Comparison of ENCODE assay signal across 2 fruit fly cellular contexts in genomic region chr3L:10767181-10768095, dm6.
TF ChIP-seq lines count a peak whose summit lies in the region.

No protein-coding gene starts in this region.

TF ChIP-seq in whole organism, embryonic, 481 proteins besides CTCF, POLR2A, EP300 and RAD21 (continued from another document and continues in another):
- no peak for TF ChIP-seq Optix (GFP tag; IDR thresholded peaks at IDR 0.05; lab: Robert Waterston, UW)
- no peak for TF ChIP-seq Awh (GFP tag; IDR thresholded peaks at IDR 0.05; lab: Robert Waterston, UW)
- TF ChIP-seq TFAM (GFP tag; optimal IDR thresholded peaks at IDR 0.05; lab: Kevin White, UChicago), result no peak
- TF ChIP-seq Hr78 (GFP tag; optimal IDR thresholded peaks at IDR 0.05; lab: Kevin White, UChicago), result no peak
- no peak for TF ChIP-seq abd-A (tag; optimal IDR thresholded peaks at IDR 0.05; lab: Kevin White, UChicago)
- peak; percentile 3; the same call in 1 of the 2 replicates for TF ChIP-seq sisA (GFP tag; IDR thresholded peaks at IDR 0.05; lab: Robert Waterston, UW)
- TF ChIP-seq B-H1 (GFP tag; IDR thresholded peaks at IDR 0.05; lab: Robert Waterston, UW), result no peak
- no peak for TF ChIP-seq CG2116 (GFP tag; optimal IDR thresholded peaks at IDR 0.05; lab: Kevin White, UChicago)
- TF ChIP-seq ase (GFP tag; IDR thresholded peaks at IDR 0.05; lab: Robert Waterston, UW), result no peak
- TF ChIP-seq Ets97D (GFP tag; optimal IDR thresholded peaks at IDR 0.05; lab: Kevin White, UChicago), result no peak
- TF ChIP-seq CG10959 (GFP tag; IDR thresholded peaks at IDR 0.05; lab: Robert Waterston, UW), result no peak
- no peak for TF ChIP-seq CG16779 (GFP tag; IDR thresholded peaks at IDR 0.05; lab: Robert Waterston, UW)
- no peak for TF ChIP-seq CG7745 (tag; optimal IDR thresholded peaks at IDR 0.05; lab: Kevin White, UChicago)
- TF ChIP-seq sim (GFP tag; IDR thresholded peaks at IDR 0.05; lab: Robert Waterston, UW), result no peak
- TF ChIP-seq CG6765 (GFP tag; optimal IDR thresholded peaks at IDR 0.05; lab: Kevin White, UChicago), result no peak
- no peak for TF ChIP-seq CG32532 (GFP tag; IDR thresholded peaks at IDR 0.05; lab: Robert Waterston, UW)
- no peak for TF ChIP-seq eyg (GFP tag; optimal IDR thresholded peaks at IDR 0.05; lab: Kevin White, UChicago)
- peak; percentile 83 for TF ChIP-seq nmo (GFP tag; optimal IDR thresholded peaks at IDR 0.05; lab: Kevin White, UChicago)
- TF ChIP-seq dimm (GFP tag; IDR thresholded peaks at IDR 0.05; lab: Robert Waterston, UW), result no peak
- TF ChIP-seq CHES-1-like (GFP tag; optimal IDR thresholded peaks at IDR 0.05; lab: Kevin White, UChicago), result no peak
- no peak for TF ChIP-seq disco-r (GFP tag; optimal IDR thresholded peaks at IDR 0.05; lab: Kevin White, UChicago)
- no peak for TF ChIP-seq Sry-β (GFP tag; optimal IDR thresholded peaks at IDR 0.05; lab: Kevin White, UChicago)
- peak; percentile 77 for TF ChIP-seq Ssrp (tag; optimal IDR thresholded peaks at IDR 0.05; lab: Kevin White, UChicago)
- no peak for TF ChIP-seq CG9215 (GFP tag; IDR thresholded peaks at IDR 0.05; lab: Robert Waterston, UW)
- TF ChIP-seq ATbp (GFP tag; optimal IDR thresholded peaks at IDR 0.05; lab: Kevin White, UChicago), result peak; percentile 56
- peak; percentile 43 for TF ChIP-seq CG7556 (GFP tag; optimal IDR thresholded peaks at IDR 0.05; lab: Kevin White, UChicago)
- TF ChIP-seq CG9797 (GFP tag; optimal IDR thresholded peaks at IDR 0.05; lab: Kevin White, UChicago), result no peak
- TF ChIP-seq CG17612 (GFP tag; IDR thresholded peaks at IDR 0.05; lab: Robert Waterston, UW), result no peak
- no peak for TF ChIP-seq pum (GFP tag; optimal IDR thresholded peaks at IDR 0.05; lab: Kevin White, UChicago)
- no peak for TF ChIP-seq H2.0 (GFP tag; IDR thresholded peaks at IDR 0.05; lab: Robert Waterston, UW)
- no peak for TF ChIP-seq Bdp1 (GFP tag; optimal IDR thresholded peaks at IDR 0.05; lab: Kevin White, UChicago)
- peak in 1 of 2 experiments; percentile 80 for TF ChIP-seq Eip74EF (GFP tag; optimal IDR thresholded peaks at IDR 0.05; lab: Kevin White, UChicago)
- no peak for TF ChIP-seq Hr39 (optimal IDR thresholded peaks at IDR 0.05; lab: Kevin White, UChicago)
- TF ChIP-seq wor (GFP tag; IDR thresholded peaks at IDR 0.05; lab: Robert Waterston, UW), result no peak; the same call in 1 of the 2 replicates
- TF ChIP-seq eve (GFP tag; optimal IDR thresholded peaks at IDR 0.05; lab: Kevin White, UChicago), result peak in 1 of 2 experiments; percentile 61
- TF ChIP-seq MESR4 (GFP tag; optimal IDR thresholded peaks at IDR 0.05; lab: Kevin White, UChicago), result no peak
- peak; percentile 82 for TF ChIP-seq crol (GFP tag; IDR thresholded peaks at IDR 0.05; lab: Robert Waterston, UW)
- peak; percentile 38 for TF ChIP-seq CG12299 (tag; optimal IDR thresholded peaks at IDR 0.05; lab: Kevin White, UChicago)
- no peak for TF ChIP-seq otp (GFP tag; IDR thresholded peaks at IDR 0.05; lab: Robert Waterston, UW)
- TF ChIP-seq kah (GFP tag; optimal IDR thresholded peaks at IDR 0.05; lab: Kevin White, UChicago), result no peak
- no peak for TF ChIP-seq D19B (GFP tag; optimal IDR thresholded peaks at IDR 0.05; lab: Kevin White, UChicago)
- no peak; the same call in none of the 2 replicates for TF ChIP-seq Ptx1 (GFP tag; IDR thresholded peaks at IDR 0.05; lab: Robert Waterston, UW)
- TF ChIP-seq rib (GFP tag; IDR thresholded peaks at IDR 0.05; lab: Robert Waterston, UW), result no peak
- TF ChIP-seq Mrtf (GFP tag; IDR thresholded peaks at IDR 0.05; lab: Robert Waterston, UW), result no peak
- no peak for TF ChIP-seq CG7928 (GFP tag; optimal IDR thresholded peaks at IDR 0.05; lab: Kevin White, UChicago)
- no peak for TF ChIP-seq h (optimal IDR thresholded peaks at IDR 0.05; lab: Kevin White, UChicago)
- peak; percentile 36 for TF ChIP-seq CG15269 (tag; optimal IDR thresholded peaks at IDR 0.05; lab: Kevin White, UChicago)
- TF ChIP-seq kay (GFP tag; optimal IDR thresholded peaks at IDR 0.05; lab: Kevin White, UChicago), result no peak
- peak; percentile 43; the same call in 1 of the 2 replicates for TF ChIP-seq HLH3B (GFP tag; IDR thresholded peaks at IDR 0.05; lab: Robert Waterston, UW)
- no peak for TF ChIP-seq slp2 (GFP tag; optimal IDR thresholded peaks at IDR 0.05; lab: Kevin White, UChicago)
- peak; percentile 40 for TF ChIP-seq tap (tag; optimal IDR thresholded peaks at IDR 0.05; lab: Kevin White, UChicago)
- no peak for TF ChIP-seq Spps (tag; optimal IDR thresholded peaks at IDR 0.05; lab: Kevin White, UChicago)
- TF ChIP-seq Meics (GFP tag; optimal IDR thresholded peaks at IDR 0.05; lab: Kevin White, UChicago), result no peak
- no peak for TF ChIP-seq CG13624 (GFP tag; optimal IDR thresholded peaks at IDR 0.05; lab: Kevin White, UChicago)
- TF ChIP-seq ttk (GFP tag; IDR thresholded peaks at IDR 0.05; lab: Robert Waterston, UW), result 0 out of 2 replicates have a peak, but pooled peaks have one; percentile 31
- TF ChIP-seq fu2 (GFP tag; optimal IDR thresholded peaks at IDR 0.05; lab: Kevin White, UChicago), result no peak
- TF ChIP-seq Neu2 (GFP tag; optimal IDR thresholded peaks at IDR 0.05; lab: Kevin White, UChicago; ENCODE audit: borderline replicate concordance), result no peak
- TF ChIP-seq Drgx (GFP tag; IDR thresholded peaks at IDR 0.05; lab: Robert Waterston, UW), result no peak; the same call in 1 of the 2 replicates
- peak; percentile 80 for TF ChIP-seq Sox100B (GFP tag; optimal IDR thresholded peaks at IDR 0.05; lab: Kevin White, UChicago)
- peak; percentile 38; the same call in 1 of the 3 replicates for TF ChIP-seq ci (GFP tag; IDR thresholded peaks at IDR 0.05; lab: Robert Waterston, UW)
- TF ChIP-seq CG9876 (GFP tag; optimal IDR thresholded peaks at IDR 0.05; lab: Kevin White, UChicago), result no peak
- no peak for TF ChIP-seq z (GFP tag; IDR thresholded peaks at IDR 0.05; lab: Robert Waterston, UW)
- TF ChIP-seq CG2129 (GFP tag; IDR thresholded peaks at IDR 0.05; lab: Robert Waterston, UW; ENCODE audit: partially characterized antibody), result no peak
- TF ChIP-seq CG16815 (GFP tag; optimal IDR thresholded peaks at IDR 0.05; lab: Kevin White, UChicago), result no peak
- no peak for TF ChIP-seq cad (GFP tag; optimal IDR thresholded peaks at IDR 0.05; lab: Kevin White, UChicago)
- TF ChIP-seq CG18476 (GFP tag; optimal IDR thresholded peaks at IDR 0.05; lab: Kevin White, UChicago), result no peak
- TF ChIP-seq CG2199 (GFP tag; IDR thresholded peaks at IDR 0.05; lab: Robert Waterston, UW), result 0 out of 3 replicates have a peak, but pooled peaks have one; percentile 38
- TF ChIP-seq grn (GFP tag; optimal IDR thresholded peaks at IDR 0.05; lab: Kevin White, UChicago), result no peak

TF ChIP-seq in whole organism, prepupa, 60 proteins besides CTCF, POLR2A, EP300 and RAD21 (continued from another document):
- TF ChIP-seq Eip75B (GFP tag; optimal IDR thresholded peaks at IDR 0.05; lab: Kevin White, UChicago) (no peak), CG10631 (GFP tag; optimal IDR thresholded peaks at IDR 0.05; lab: Kevin White, UChicago) (peak; percentile 16), lz (GFP tag; optimal IDR thresholded peaks at IDR 0.05; lab: Kevin White, UChicago) (no peak), fkh (GFP tag; optimal IDR thresholded peaks at IDR 0.05; lab: Kevin White, UChicago) (no peak), esn (GFP tag; optimal IDR thresholded peaks at IDR 0.05; lab: Kevin White, UChicago) (peak; percentile 27), CG3919 (GFP tag; optimal IDR thresholded peaks at IDR 0.05; lab: Kevin White, UChicago) (peak; percentile 65), CG8119 (GFP tag; IDR thresholded peaks at IDR 0.05; lab: Robert Waterston, UW) (peak; percentile 79), CG8319 (GFP tag; optimal IDR thresholded peaks at IDR 0.05; lab: Kevin White, UChicago) (no peak), Ets96B (tag; optimal IDR thresholded peaks at IDR 0.05; lab: Kevin White, UChicago) (peak; percentile 65), CG16779 (tag; optimal IDR thresholded peaks at IDR 0.05; lab: Kevin White, UChicago) (peak; percentile 16), CG6854 (GFP tag; optimal IDR thresholded peaks at IDR 0.05; lab: Kevin White, UChicago) (no peak), achi (GFP tag; optimal IDR thresholded peaks at IDR 0.05; lab: Kevin White, UChicago) (peak; percentile 29), cyc (GFP tag; optimal IDR thresholded peaks at IDR 0.05; lab: Kevin White, UChicago) (no peak), Smox (GFP tag; optimal IDR thresholded peaks at IDR 0.05; lab: Kevin White, UChicago) (no peak), CG6808 (GFP tag; optimal IDR thresholded peaks at IDR 0.05; lab: Kevin White, UChicago) (peak; percentile 41), Eip78C (GFP tag; lab: Kevin White, UChicago) (peak; percentile 88), CG11762 (GFP tag; optimal IDR thresholded peaks at IDR 0.05; lab: Kevin White, UChicago; ENCODE audit: insufficient read depth) (no peak), net (GFP tag; optimal IDR thresholded peaks at IDR 0.05; lab: Kevin White, UChicago) (peak; percentile 9), acj6 (GFP tag; optimal IDR thresholded peaks at IDR 0.05; lab: Kevin White, UChicago) (peak; percentile 35), CG3032 (tag; optimal IDR thresholded peaks at IDR 0.05; lab: Kevin White, UChicago) (peak; percentile 62), Ets21C (GFP tag; optimal IDR thresholded peaks at IDR 0.05; lab: Kevin White, UChicago) (no peak), pdm3 (GFP tag; optimal IDR thresholded peaks at IDR 0.05; lab: Kevin White, UChicago) (no peak), CG34406 (GFP tag; optimal IDR thresholded peaks at IDR 0.05; lab: Kevin White, UChicago) (peak; percentile 11), CG6276 (GFP tag; optimal IDR thresholded peaks at IDR 0.05; lab: Kevin White, UChicago) (peak; percentile 72), Gug (GFP tag; IDR thresholded peaks at IDR 0.05; lab: Robert Waterston, UW) (no peak), Met (GFP tag; optimal IDR thresholded peaks at IDR 0.05; lab: Kevin White, UChicago) (no peak), CG31627 (GFP tag; optimal IDR thresholded peaks at IDR 0.05; lab: Kevin White, UChicago) (no peak), CG15336 (GFP tag; IDR thresholded peaks at IDR 0.05; lab: Robert Waterston, UW) (peak; percentile 83), salr (GFP tag; optimal IDR thresholded peaks at IDR 0.05; lab: Kevin White, UChicago) (peak in 1 of 2 experiments; percentile 64), Sox15 (GFP tag; optimal IDR thresholded peaks at IDR 0.05; lab: Kevin White, UChicago) (no peak), Eip93F (GFP tag; optimal IDR thresholded peaks at IDR 0.05; lab: Kevin White, UChicago) (no peak), CG10669 (GFP tag; optimal IDR thresholded peaks at IDR 0.05; lab: Kevin White, UChicago) (peak; percentile 41), Sox14 (GFP tag; optimal IDR thresholded peaks at IDR 0.05; lab: Kevin White, UChicago) (no peak), Hr4 (GFP tag; optimal IDR thresholded peaks at IDR 0.05; lab: Kevin White, UChicago) (peak; percentile 55), Hr39 (GFP tag; optimal IDR thresholded peaks at IDR 0.05; lab: Kevin White, UChicago) (no peak), CG1621 (tag; optimal IDR thresholded peaks at IDR 0.05; lab: Kevin White, UChicago) (no peak)
